Worm (Caenorhabditis elegans) whole organism, L3 larva: ENCODE results near the gene sri-57.

Experiments used
- nhr-12 ChIP-seq: fragments of 150-350 bp; optimal IDR thresholded peaks from 2 replicates; lab custom pipeline; 2014; ENCODE audit warnings: missing biosample characterization, missing genetic modification characterization
- nhr-23 ChIP-seq: fragments of 150-350 bp; optimal IDR thresholded peaks from 2 replicates; lab custom pipeline; 2014; ENCODE audit warnings: missing biosample characterization, missing genetic modification reagents, missing genetic modification characterization
- nhr-237 ChIP-seq: fragments of 150-350 bp; optimal IDR thresholded peaks from 2 replicates; lab custom pipeline; 2014; ENCODE audit warnings: missing biosample characterization, missing genetic modification characterization
- unc-62 ChIP-seq: fragments of 150-350 bp; sonication (generic microtip); optimal IDR thresholded peaks from 4 replicates; lab custom pipeline; 2014; ENCODE audit warnings: missing biosample characterization, missing genetic modification reagents, missing genetic modification characterization

- no peak for TF ChIP-seq nhr-237
- no peak for TF ChIP-seq nhr-23 (tag; lab: Kevin White, UChicago)
- no peak for TF ChIP-seq unc-62
- no peak for TF ChIP-seq nhr-12 (tag; lab: Kevin White, UChicago)
These were observed 17.9 kb upstream of the sri-57 start, which contains the start of gene nspf-3 for ce11 chrII:2690080-2690479.
